Worm (Caenorhabditis elegans) whole organism, L4/young adult: ENCODE measurements around the gene gcy-34.

Experiments
- W03F9.2 ChIP-seq: fragments of 150-350 bp; optimal IDR thresholded peaks from 2 replicates; lab custom pipeline; 2014; ENCODE audit warnings: missing biosample characterization, missing genetic modification characterization
- dao-5 ChIP-seq: sonication (generic microtip); optimal IDR thresholded peaks from 2 replicates; lab custom pipeline; 2016; ENCODE audit warnings: missing genotype, missing genetic modification characterization, moderate library complexity, missing compliant biosample characterization

DNA sequence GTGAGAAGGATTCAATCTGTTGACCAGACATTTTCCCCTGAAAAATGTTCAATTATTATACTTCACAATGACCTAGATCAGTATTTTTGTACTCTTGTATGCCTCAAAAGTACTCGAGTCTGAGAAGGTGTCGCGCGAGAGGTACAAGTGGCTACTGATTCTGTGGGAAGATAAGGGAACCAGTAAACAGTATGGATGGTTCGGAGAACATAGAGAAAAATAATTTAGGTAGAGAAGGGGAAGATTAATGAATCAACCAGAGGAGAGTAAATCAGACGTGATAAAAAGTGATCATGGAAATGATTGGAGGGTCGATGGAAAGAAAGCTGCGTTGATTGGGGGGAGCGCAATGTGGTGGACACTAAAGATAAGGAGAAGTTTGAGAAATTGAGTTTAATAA lies 3.8 kb upstream of the gcy-34 start:
- TF ChIP-seq W03F9.2 (no peak), dao-5 (tag; lab: Kevin White, UChicago) (no peak)
